Fruit fly (Drosophila melanogaster) whole organism, prepupa: ENCODE measurements around the gene h-cup.
A peak's percentile ranks its signal among the peaks of the same experiment; 100 is the strongest.

Experiments used
- Blimp-1 ChIP-seq: fragments of 200-800 bp; sonication (Bioruptor generic); optimal IDR thresholded peaks from 3 replicates; lab custom pipeline; 2017; ENCODE audit warnings: missing biosample characterization, missing genetic modification characterization, mild to moderate bottlenecking, moderate library complexity, missing genetic modification reagents
- CG10669 ChIP-seq: fragments of 200-800 bp; sonication (Bioruptor generic); optimal IDR thresholded peaks from 3 replicates; lab custom pipeline; 2018; ENCODE audit warnings: missing biosample characterization, mild to moderate bottlenecking, missing genetic modification characterization, moderate library complexity
- CG11294 ChIP-seq: fragments of 200-800 bp; sonication (Bioruptor generic); IDR thresholded peaks from 2 replicates; pipeline ENCODE4 v1.3.6; 2022; ENCODE audit warnings: missing biosample characterization, missing genetic modification characterization
- CG11902 ChIP-seq: fragments of 200-800 bp; sonication (Bioruptor generic); optimal IDR thresholded peaks from 3 replicates; lab custom pipeline; 2016; ENCODE audit warnings: missing biosample characterization, missing genetic modification characterization
- CG1621 ChIP-seq: fragments of 200-800 bp; sonication (Bioruptor generic); optimal IDR thresholded peaks from 3 replicates; lab custom pipeline; 2018; ENCODE audit warnings: missing biosample characterization, mild to moderate bottlenecking, missing genetic modification characterization
- CG16779 ChIP-seq: fragments of 200-800 bp; sonication (Bioruptor generic); optimal IDR thresholded peaks from 3 replicates; lab custom pipeline; 2017; ENCODE audit warnings: missing biosample characterization, mild to moderate bottlenecking, missing genetic modification characterization
- CG3032 ChIP-seq: fragments of 200-800 bp; optimal IDR thresholded peaks from 2 replicates; lab custom pipeline; 2019; ENCODE audit warnings: missing biosample characterization, mild to moderate bottlenecking, missing genetic modification characterization, moderate library complexity
- CG34406 ChIP-seq: fragments of 200-800 bp; sonication (Bioruptor generic); optimal IDR thresholded peaks from 3 replicates; lab custom pipeline; 2016; ENCODE audit warnings: missing biosample characterization, missing genetic modification characterization
- CG3919 ChIP-seq: fragments of 200-800 bp; sonication (Bioruptor generic); optimal IDR thresholded peaks from 3 replicates; lab custom pipeline; 2016; ENCODE audit warnings: missing biosample characterization, missing genetic modification characterization
- CG6163 ChIP-seq: fragments of 200-800 bp; sonication (Bioruptor generic); IDR thresholded peaks from 3 replicates; pipeline ENCODE4 v1.3.6; 2022; ENCODE audit warnings: missing biosample characterization, missing genetic modification characterization
- CG6276 ChIP-seq: fragments of 200-800 bp; sonication (Bioruptor generic); optimal IDR thresholded peaks from 2 replicates; lab custom pipeline; 2017; ENCODE audit warnings: missing biosample characterization, mild to moderate bottlenecking, missing genetic modification characterization
- CG6808 ChIP-seq: fragments of 200-800 bp; sonication (Bioruptor generic); optimal IDR thresholded peaks from 3 replicates; lab custom pipeline; 2017; ENCODE audit warnings: missing biosample characterization, missing genetic modification characterization, mild to moderate bottlenecking, moderate library complexity, missing genetic modification reagents
- CG6854 ChIP-seq: fragments of 200-800 bp; sonication (Bioruptor generic); optimal IDR thresholded peaks from 2 replicates; lab custom pipeline; 2017; ENCODE audit warnings: missing biosample characterization, mild to moderate bottlenecking, missing genetic modification characterization
- CG8319 ChIP-seq: fragments of 200-800 bp; sonication (Bioruptor generic); optimal IDR thresholded peaks from 3 replicates; lab custom pipeline; 2016; ENCODE audit warnings: missing biosample characterization, missing genetic modification characterization
- CG8632 ChIP-seq: fragments of 200-800 bp; sonication (Bioruptor generic); optimal IDR thresholded peaks from 3 replicates; lab custom pipeline; 2016; ENCODE audit warnings: missing biosample characterization, missing genetic modification characterization
- CG9139 ChIP-seq: fragments of 200-800 bp; sonication (Bioruptor generic); optimal IDR thresholded peaks from 3 replicates; lab custom pipeline; 2017; ENCODE audit warnings: missing biosample characterization, mild to moderate bottlenecking, missing genetic modification characterization
- Eip75B ChIP-seq: fragments of 200-800 bp; sonication (Bioruptor generic); optimal IDR thresholded peaks from 3 replicates; lab custom pipeline; 2016; ENCODE audit warnings: missing biosample characterization, missing genetic modification characterization
- Eip93F ChIP-seq: fragments of 200-800 bp; sonication (Bioruptor generic); optimal IDR thresholded peaks from 2 replicates; lab custom pipeline; 2016; ENCODE audit warnings: missing biosample characterization, mild to moderate bottlenecking, missing genetic modification characterization
- Ets21C ChIP-seq: fragments of 200-800 bp; sonication (Bioruptor generic); optimal IDR thresholded peaks from 3 replicates; lab custom pipeline; 2016; ENCODE audit warnings: missing biosample characterization, missing genetic modification characterization
- Ets96B ChIP-seq: fragments of 200-800 bp; optimal IDR thresholded peaks from 2 replicates; lab custom pipeline; 2019; ENCODE audit warnings: missing biosample characterization, mild to moderate bottlenecking, missing genetic modification characterization, moderate library complexity
- Gug ChIP-seq: fragments of 200-800 bp; sonication (Bioruptor generic); IDR thresholded peaks from 2 replicates; pipeline ENCODE4 v1.3.6; 2022; ENCODE audit warnings: missing biosample characterization, missing genetic modification characterization
- Hr38 ChIP-seq: sonication (Bioruptor generic); optimal IDR thresholded peaks from 2 replicates; lab custom pipeline; 2016; ENCODE audit warnings: missing biosample characterization, missing genetic modification characterization
- Hr39 ChIP-seq: fragments of 200-800 bp; sonication (Bioruptor generic); optimal IDR thresholded peaks from 2 replicates; lab custom pipeline; 2016; ENCODE audit warnings: missing biosample characterization, missing genetic modification characterization
- Lpt ChIP-seq: fragments of 200-800 bp; sonication (Bioruptor generic); optimal IDR thresholded peaks from 3 replicates; lab custom pipeline; 2016; ENCODE audit warnings: missing biosample characterization, missing genetic modification characterization
- Met ChIP-seq: fragments of 200-800 bp; sonication (Bioruptor generic); optimal IDR thresholded peaks from 3 replicates; lab custom pipeline; 2016; ENCODE audit warnings: missing biosample characterization, missing genetic modification characterization
- OdsH ChIP-seq: fragments of 200-800 bp; sonication (Bioruptor generic); optimal IDR thresholded peaks from 3 replicates; lab custom pipeline; 2016; ENCODE audit warnings: missing biosample characterization, missing genetic modification characterization
- Smox ChIP-seq: fragments of 200-800 bp; sonication (Bioruptor generic); optimal IDR thresholded peaks from 3 replicates; lab custom pipeline; 2016; ENCODE audit warnings: missing biosample characterization, missing genetic modification characterization
- Sox14 ChIP-seq: fragments of 200-800 bp; sonication (Bioruptor generic); optimal IDR thresholded peaks from 3 replicates; lab custom pipeline; 2016; ENCODE audit warnings: missing biosample characterization, missing genetic modification characterization
- Sox15 ChIP-seq: fragments of 200-800 bp; sonication (Bioruptor generic); optimal IDR thresholded peaks from 3 replicates; lab custom pipeline; 2016; ENCODE audit warnings: missing biosample characterization, missing genetic modification characterization
- acj6 ChIP-seq: fragments of 200-800 bp; sonication (Bioruptor generic); optimal IDR thresholded peaks from 3 replicates; lab custom pipeline; 2016; ENCODE audit warnings: missing biosample characterization, missing genetic modification characterization
- dac ChIP-seq: fragments of 200-800 bp; sonication (Bioruptor generic); optimal IDR thresholded peaks from 2 replicates; lab custom pipeline; 2017; ENCODE audit warnings: missing biosample characterization, mild to moderate bottlenecking, missing genetic modification characterization
- dsx ChIP-seq: fragments of 200-800 bp; optimal IDR thresholded peaks from 3 replicates; lab custom pipeline; 2019; ENCODE audit warnings: missing biosample characterization, mild to moderate bottlenecking, missing genetic modification characterization, moderate library complexity; ENCODE audit not compliant: poor library complexity, severe bottlenecking
- esn ChIP-seq: fragments of 200-800 bp; sonication (Bioruptor generic); optimal IDR thresholded peaks from 2 replicates; lab custom pipeline; 2016; ENCODE audit warnings: missing biosample characterization, mild to moderate bottlenecking, missing genetic modification characterization, moderate library complexity
- fd85E ChIP-seq: fragments of 200-800 bp; sonication (Bioruptor generic); optimal IDR thresholded peaks from 3 replicates; lab custom pipeline; 2016; ENCODE audit warnings: missing biosample characterization, missing genetic modification characterization
- fkh ChIP-seq: fragments of 200-800 bp; sonication (Bioruptor generic); optimal IDR thresholded peaks from 3 replicates; lab custom pipeline; 2017; ENCODE audit warnings: missing biosample characterization, mild to moderate bottlenecking, missing genetic modification characterization, moderate library complexity
- lz ChIP-seq: fragments of 200-800 bp; sonication (Bioruptor generic); optimal IDR thresholded peaks from 3 replicates; lab custom pipeline; 2016; ENCODE audit warnings: missing biosample characterization, missing genetic modification characterization
- net ChIP-seq: fragments of 200-800 bp; sonication (Bioruptor generic); optimal IDR thresholded peaks from 3 replicates; lab custom pipeline; 2016; ENCODE audit warnings: missing biosample characterization, missing genetic modification characterization
- salr ChIP-seq, 2 experiments: fragments of 200-800 bp; sonication (Bioruptor generic); optimal IDR thresholded peaks; 3 replicates each; lab custom pipeline; 2016 to 2018; ENCODE audit warnings: missing biosample characterization in 2 of 2, missing genetic modification characterization in 2 of 2, mild to moderate bottlenecking in 1 of 2
- spab ChIP-seq: fragments of 200-800 bp; sonication (Bioruptor generic); optimal IDR thresholded peaks from 2 replicates; lab custom pipeline; 2017; ENCODE audit warnings: missing biosample characterization, mild to moderate bottlenecking, missing genetic modification characterization, missing genetic modification reagents
- ss ChIP-seq, 2 experiments: fragments of 200-800 bp; sonication (Bioruptor generic); optimal IDR thresholded peaks; 2 replicates in 1 of 2; 3 replicates in 1 of 2; lab custom pipeline; 2017 to 2018; ENCODE audit warnings: mild to moderate bottlenecking in 2 of 2, missing biosample characterization in 2 of 2, missing genetic modification characterization in 2 of 2, moderate library complexity in 1 of 2
- svp ChIP-seq: fragments of 200-800 bp; sonication (Bioruptor generic); peaks from one replicate; lab custom pipeline; 2016; ENCODE audit warnings: missing biosample characterization, missing genetic modification characterization
- topi ChIP-seq: fragments of 200-800 bp; sonication (Bioruptor generic); optimal IDR thresholded peaks from 3 replicates; lab custom pipeline; 2016; ENCODE audit warnings: missing biosample characterization, missing genetic modification characterization
- vri ChIP-seq: fragments of 200-800 bp; sonication (Bioruptor generic); optimal IDR thresholded peaks from 3 replicates; lab custom pipeline; 2016; ENCODE audit warnings: missing biosample characterization, mild to moderate bottlenecking, missing genetic modification characterization

Gene h-cup

DNA sequence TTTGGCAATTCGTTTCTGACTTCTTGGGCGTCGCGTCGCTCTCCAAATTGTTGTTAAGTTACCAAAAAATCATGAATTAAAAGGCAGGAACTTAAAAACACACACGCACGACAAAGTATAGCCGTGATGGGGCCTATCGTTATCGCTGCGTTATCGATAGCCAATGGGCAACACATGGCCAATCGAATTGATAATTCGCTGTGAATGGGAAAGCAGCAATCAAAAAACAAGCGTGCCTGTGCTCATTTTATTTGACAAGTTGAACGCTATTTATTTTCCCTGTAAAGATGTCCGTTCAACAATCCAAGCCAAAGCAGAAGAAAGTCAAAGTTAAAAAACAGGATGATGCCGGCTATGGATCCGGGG is 36.8 kb downstream of the h-cup start, which contains the start of the genes Surf4 and CG31301:
Gene Surf4 (minus strand): TSS at position 159 of the 366 bp plus-strand sequence.
Gene CG31301 (plus strand): TSS at position 188 of the 366 bp plus-strand sequence.
- TF ChIP-seq esn (GFP tag; lab: Kevin White, UChicago) (peak; percentile 9), acj6 (no peak), dsx (GFP tag; lab: Kevin White, UChicago) (peak; percentile 91)

DNA sequence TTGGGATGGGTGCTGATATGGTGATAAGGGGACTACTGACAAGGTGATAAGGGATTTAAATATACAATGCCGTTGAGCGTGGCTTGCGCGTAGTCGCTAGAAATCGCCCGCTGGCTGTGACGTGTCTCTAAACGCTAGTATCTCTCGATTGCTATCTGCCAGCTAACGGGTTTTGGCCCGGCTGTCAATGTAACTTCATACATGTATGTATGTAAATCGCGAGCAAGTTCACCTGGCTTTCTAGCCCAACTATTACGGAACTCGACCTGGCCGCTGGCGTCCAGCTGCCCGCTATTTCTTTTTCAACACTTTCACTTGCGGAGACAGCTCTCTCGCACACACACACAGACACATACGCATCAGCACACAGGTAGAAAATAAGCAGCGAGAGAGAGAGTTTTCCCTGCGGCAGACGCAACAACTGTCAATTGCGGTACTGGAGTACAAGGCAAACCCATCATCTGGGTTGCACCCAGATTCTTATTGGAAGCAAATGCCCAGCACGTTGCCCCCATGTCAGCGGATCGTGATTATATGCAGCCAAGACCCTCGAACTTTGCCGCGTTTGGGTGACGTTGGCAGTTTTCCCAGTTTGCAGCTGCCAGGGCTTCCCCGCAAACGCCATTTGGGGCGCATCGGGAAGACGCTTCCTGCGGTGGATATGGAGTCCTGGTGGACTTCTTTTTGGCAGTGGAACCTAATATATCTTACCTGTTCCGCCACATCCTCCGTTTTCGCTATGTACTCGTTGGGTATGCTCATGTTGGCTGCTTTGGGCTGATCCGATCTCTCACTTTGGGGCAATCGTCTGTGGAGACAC is 37.3 kb downstream of the h-cup start:
- TF ChIP-seq Blimp-1 (GFP tag; lab: Kevin White, UChicago) (peak; percentile 92), topi (no peak), net (GFP tag; lab: Kevin White, UChicago) (no peak), CG1621 (tag; lab: Kevin White, UChicago) (no peak), Lpt (GFP tag; lab: Kevin White, UChicago) (no peak)

DNA sequence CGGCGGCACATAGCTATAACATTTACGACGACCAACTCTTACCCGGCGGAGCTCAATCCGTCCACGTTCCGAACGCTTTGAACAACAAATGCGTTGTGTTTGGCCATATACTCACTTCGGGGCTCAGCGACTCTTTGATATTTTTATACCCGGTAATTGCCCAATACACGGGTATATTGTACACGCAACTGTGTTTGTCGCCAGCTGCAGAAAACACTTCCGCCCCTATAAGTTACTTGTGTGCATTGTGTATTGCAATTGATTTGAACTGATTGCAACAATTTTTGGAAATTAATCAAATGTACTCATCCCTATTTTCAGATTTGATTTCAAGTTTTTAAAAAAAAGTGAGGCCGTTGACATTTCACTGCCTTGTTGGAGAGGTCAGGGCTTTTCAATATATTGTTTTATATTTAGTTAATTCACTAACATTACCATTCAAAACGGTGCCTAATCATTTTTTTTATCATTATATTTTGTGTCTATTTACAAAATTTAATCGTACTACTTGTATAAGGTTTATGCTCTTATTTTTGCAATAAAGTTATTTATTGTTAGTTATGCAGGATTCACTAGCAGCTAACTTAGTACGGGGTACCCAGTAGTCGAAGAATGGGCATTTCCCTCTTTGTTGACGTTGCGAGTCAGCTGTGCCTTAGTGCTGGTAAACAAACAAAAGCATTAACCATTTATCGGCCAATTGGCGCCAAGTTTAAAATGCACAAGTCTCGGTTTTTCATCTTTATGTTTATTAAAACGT is 39.6 kb downstream of the h-cup start, which contains the start of gene Nagk:
Gene Nagk (minus strand): TSS at position 331 of the 760 bp plus-strand sequence.
- peak; percentile 34 for TF ChIP-seq CG8319 (GFP tag; lab: Kevin White, UChicago)
- TF ChIP-seq CG1621 (tag; lab: Kevin White, UChicago), result no peak
- no peak for TF ChIP-seq Blimp-1 (GFP tag; lab: Kevin White, UChicago)
- peak; percentile 32 for TF ChIP-seq CG6854 (GFP tag; lab: Kevin White, UChicago)
- TF ChIP-seq CG6163 (GFP tag; lab: Robert Waterston, UW), result peak; percentile 22; the same call in 1 of the 3 replicates
- TF ChIP-seq Hr39, result peak; percentile 58
- TF ChIP-seq Hr38 (GFP tag; lab: Kevin White, UChicago), result no peak
- TF ChIP-seq Ets96B, result peak; percentile 25
- TF ChIP-seq Eip75B, result peak; percentile 72
- peak; percentile 4 for TF ChIP-seq dsx (GFP tag; lab: Kevin White, UChicago)
- TF ChIP-seq CG6276, result no peak
- peak; percentile 81 for TF ChIP-seq lz (GFP tag; lab: Kevin White, UChicago)
- no peak for TF ChIP-seq ss (GFP tag; optimal IDR thresholded peaks at IDR 0.05; lab: Kevin White, UChicago)
- peak; percentile 67 for TF ChIP-seq CG8632 (GFP tag; lab: Kevin White, UChicago)
- peak; percentile 40 for TF ChIP-seq Sox15 (GFP tag; lab: Kevin White, UChicago)
- TF ChIP-seq dac (GFP tag; lab: Kevin White, UChicago), result peak; percentile 33
- TF ChIP-seq esn (GFP tag; lab: Kevin White, UChicago), result peak; percentile 89
- TF ChIP-seq CG6808 (GFP tag; lab: Kevin White, UChicago), result no peak
- TF ChIP-seq Ets21C (GFP tag; lab: Kevin White, UChicago), result peak; percentile 55
- peak; percentile 68 for TF ChIP-seq net (GFP tag; lab: Kevin White, UChicago)
- TF ChIP-seq CG3032, result peak; percentile 28
- no peak for TF ChIP-seq Eip93F (GFP tag; lab: Kevin White, UChicago)
- TF ChIP-seq Smox (GFP tag; lab: Kevin White, UChicago), result no peak
- TF ChIP-seq CG34406, result peak; percentile 64
- TF ChIP-seq topi, result peak; percentile 82
- no peak for TF ChIP-seq vri
- TF ChIP-seq CG10669 (GFP tag; lab: Kevin White, UChicago), result no peak
- no peak for TF ChIP-seq Met (GFP tag; lab: Kevin White, UChicago)
- no peak for TF ChIP-seq Gug (GFP tag; lab: Robert Waterston, UW)
- no peak for TF ChIP-seq salr (GFP tag; optimal IDR thresholded peaks at IDR 0.05; lab: Kevin White, UChicago)
- TF ChIP-seq CG16779, result no peak
- no peak for TF ChIP-seq fd85E (GFP tag; lab: Kevin White, UChicago)
- TF ChIP-seq CG11294 (GFP tag; lab: Robert Waterston, UW), result no peak; the same call in 1 of the 2 replicates
- peak; percentile 69 for TF ChIP-seq OdsH
- peak; percentile 39 for TF ChIP-seq CG11902 (GFP tag; lab: Kevin White, UChicago)
- TF ChIP-seq CG3919 (GFP tag; lab: Kevin White, UChicago), result peak; percentile 76
- TF ChIP-seq Sox14, result peak; percentile 83
- no peak for TF ChIP-seq CG9139 (GFP tag; lab: Kevin White, UChicago)
- peak; percentile 92 for TF ChIP-seq svp (GFP tag; lab: Kevin White, UChicago)
- TF ChIP-seq spab (GFP tag; lab: Kevin White, UChicago), result no peak
- TF ChIP-seq fkh, result peak; percentile 79
- peak; percentile 29 for TF ChIP-seq Lpt (GFP tag; lab: Kevin White, UChicago)
